2 fruit fly cellular contexts compared by ENCODE assay signal in the genomic region with DNA sequence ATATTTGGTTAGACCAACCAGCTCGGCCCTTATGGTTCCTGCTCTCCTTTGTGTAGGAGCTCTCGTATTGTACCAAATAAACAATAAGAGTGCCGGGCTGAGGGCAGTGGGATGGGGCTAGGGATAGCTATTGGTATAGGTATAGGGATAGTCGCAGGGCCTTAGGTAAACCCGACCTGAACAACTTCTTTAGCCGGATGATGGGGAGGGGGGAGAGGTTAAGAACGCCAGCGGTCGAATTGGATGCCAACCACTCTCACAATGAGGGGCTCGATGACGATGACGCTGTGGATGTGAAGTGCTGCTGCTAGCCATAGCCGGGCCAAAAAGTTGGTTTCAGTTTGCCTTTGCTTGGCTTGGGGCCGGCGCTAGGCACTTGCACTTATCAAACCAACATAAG.
TF ChIP-seq lines count a peak whose summit lies in the region.

No protein-coding gene starts in this region.

- no peak for TF ChIP-seq CTCF in whole organism, embryonic (GFP tag; optimal IDR thresholded peaks at IDR 0.05; lab: Kevin White, UChicago)

TF ChIP-seq in whole organism, embryonic, 481 proteins besides CTCF, POLR2A, EP300 and RAD21:
- TF ChIP-seq Hr78 (GFP tag; optimal IDR thresholded peaks at IDR 0.05; lab: Kevin White, UChicago) (no peak), z (GFP tag; IDR thresholded peaks at IDR 0.05; lab: Robert Waterston, UW) (no peak), CG13894 (tag; optimal IDR thresholded peaks at IDR 0.05; lab: Kevin White, UChicago) (peak; percentile 61), stc (GFP tag; IDR thresholded peaks at IDR 0.05; lab: Robert Waterston, UW) (no peak), Sox100B (GFP tag; optimal IDR thresholded peaks at IDR 0.05; lab: Kevin White, UChicago) (no peak), CG17829 (tag; optimal IDR thresholded peaks at IDR 0.05; lab: Kevin White, UChicago) (no peak), CG1832 (GFP tag; optimal IDR thresholded peaks at IDR 0.05; lab: Kevin White, UChicago) (no peak), CG12659 (GFP tag; optimal IDR thresholded peaks at IDR 0.05; lab: Kevin White, UChicago) (no peak), CG17802 (tag; optimal IDR thresholded peaks at IDR 0.05; lab: Kevin White, UChicago) (no peak), CG10565 (GFP tag; optimal IDR thresholded peaks at IDR 0.05; lab: Kevin White, UChicago) (no peak), CG4820 (GFP tag; optimal IDR thresholded peaks at IDR 0.05; lab: Kevin White, UChicago) (no peak), yki (optimal IDR thresholded peaks at IDR 0.05; lab: Kevin White, UChicago) (no peak), CG4617 (GFP tag; optimal IDR thresholded peaks at IDR 0.05; lab: Kevin White, UChicago; ENCODE audit: borderline replicate concordance) (no peak), ken (GFP tag; IDR thresholded peaks at IDR 0.05; lab: Robert Waterston, UW) (0 out of 3 replicates have a peak, but pooled peaks have one; percentile 13), CG2199 (GFP tag; IDR thresholded peaks at IDR 0.05; lab: Robert Waterston, UW) (no peak), CG9817 (tag; optimal IDR thresholded peaks at IDR 0.05; lab: Kevin White, UChicago) (no peak), CG8290 (GFP tag; optimal IDR thresholded peaks at IDR 0.05; lab: Kevin White, UChicago) (no peak), CG8290 (tag; optimal IDR thresholded peaks at IDR 0.05; lab: Kevin White, UChicago) (peak in 1 of 2 experiments; percentile 5), CG17912 (GFP tag; optimal IDR thresholded peaks at IDR 0.05; lab: Kevin White, UChicago) (no peak), crol (GFP tag; IDR thresholded peaks at IDR 0.05; lab: Robert Waterston, UW) (peak; percentile 63), ci (GFP tag; IDR thresholded peaks at IDR 0.05; lab: Robert Waterston, UW) (0 out of 3 replicates have a peak, but pooled peaks have one; percentile 16), HmgZ (tag; optimal IDR thresholded peaks at IDR 0.05; lab: Kevin White, UChicago) (no peak), HLH3B (GFP tag; IDR thresholded peaks at IDR 0.05; lab: Robert Waterston, UW) (no peak), Oli (tag; optimal IDR thresholded peaks at IDR 0.05; lab: Kevin White, UChicago) (no peak)

TF ChIP-seq in whole organism, pupa, 21 proteins besides CTCF, POLR2A, EP300 and RAD21:
- TF ChIP-seq fd96Ca (GFP tag; IDR thresholded peaks at IDR 0.05; lab: Robert Waterston, UW) = 0 out of 3 replicates have a peak, but pooled peaks have one; percentile 26
- no peak for TF ChIP-seq Snoo (tag; optimal IDR thresholded peaks at IDR 0.05; lab: Kevin White, UChicago)
